Fruit fly (Drosophila melanogaster): ENCODE results near the gene CG9536.

The CG9536 gene

dm6 chr2L:6471978-6472776 is 4.6 kb downstream of the CG9536 start (continued):
- TF ChIP-seq Dek (tag; optimal IDR thresholded peaks at IDR 0.05) (no peak), kay (GFP tag; optimal IDR thresholded peaks at IDR 0.05) (no peak), slbo (GFP tag; IDR thresholded peaks at IDR 0.05) (0 out of 2 replicates have a peak, but pooled peaks have one; percentile 8), Oli (tag; optimal IDR thresholded peaks at IDR 0.05) (peak; percentile 27), CG5180 (GFP tag; optimal IDR thresholded peaks at IDR 0.05) (peak; percentile 34), CG18599 (GFP tag; optimal IDR thresholded peaks at IDR 0.05) (peak; percentile 10), CG10321 (GFP tag; IDR thresholded peaks at IDR 0.05) (no peak), grau (tag; optimal IDR thresholded peaks at IDR 0.05) (peak; percentile 39), Mrtf (GFP tag; IDR thresholded peaks at IDR 0.05) (0 out of 3 replicates have a peak, but pooled peaks have one; percentile 34), CG31224 (GFP tag; IDR thresholded peaks at IDR 0.05) (peak; percentile 80), CG11695 (GFP tag; IDR thresholded peaks at IDR 0.05) (0 out of 3 replicates have a peak, but pooled peaks have one; percentile 8), aop (GFP tag; IDR thresholded peaks at IDR 0.05) (no peak), CG10543 (GFP tag; optimal IDR thresholded peaks at IDR 0.05) (peak; percentile 43), br (optimal IDR thresholded peaks at IDR 0.05) (no peak), CG12659 (GFP tag; optimal IDR thresholded peaks at IDR 0.05) (peak; percentile 29), CG7839 (tag; optimal IDR thresholded peaks at IDR 0.05) (peak; percentile 47), PHDP (tag; optimal IDR thresholded peaks at IDR 0.05) (peak; percentile 18), sqz (GFP tag; optimal IDR thresholded peaks at IDR 0.05) (no peak), CG13287 (GFP tag; IDR thresholded peaks at IDR 0.05; ENCODE audit: partially characterized antibody) (peak; percentile 38; the same call in 1 of the 2 replicates), pros (GFP tag; optimal IDR thresholded peaks at IDR 0.05) (no peak), CG12391 (tag; optimal IDR thresholded peaks at IDR 0.05) (peak; percentile 6), Hr51 (GFP tag; optimal IDR thresholded peaks at IDR 0.05) (peak in 1 of 2 experiments; percentile 39), CG10267 (tag; optimal IDR thresholded peaks at IDR 0.05) (peak; percentile 8), phol (tag; optimal IDR thresholded peaks at IDR 0.05) (peak; percentile 21), fd102C (GFP tag; optimal IDR thresholded peaks at IDR 0.05) (no peak), Trl (optimal IDR thresholded peaks at IDR 0.05) (peak in 1 of 2 experiments; percentile 17), Trl (GFP tag; optimal IDR thresholded peaks at IDR 0.05) (no peak), CG17829 (tag; optimal IDR thresholded peaks at IDR 0.05) (peak; percentile 6), CG12299 (tag; optimal IDR thresholded peaks at IDR 0.05) (no peak), CG6272 (GFP tag; IDR thresholded peaks at IDR 0.05) (no peak), unpg (GFP tag; optimal IDR thresholded peaks at IDR 0.05) (peak; percentile 5), vnd (GFP tag; IDR thresholded peaks at IDR 0.05; ENCODE audit: partially characterized antibody) (no peak), so (GFP tag; IDR thresholded peaks at IDR 0.05) (peak; percentile 16; the same call in 1 of the 3 replicates), lmd (GFP tag; IDR thresholded peaks at IDR 0.05) (0 out of 2 replicates have a peak, but pooled peaks have one; percentile 14), CG10147 (GFP tag; optimal IDR thresholded peaks at IDR 0.05) (peak; percentile 34), CG12769 (tag; optimal IDR thresholded peaks at IDR 0.05) (peak; percentile 81), abd-A (tag; optimal IDR thresholded peaks at IDR 0.05) (peak; percentile 27), CG10274 (GFP tag; optimal IDR thresholded peaks at IDR 0.05) (peak; percentile 14), CG34422 (GFP tag; IDR thresholded peaks at IDR 0.05) (peak; percentile 42; the same call in 1 of the 3 replicates), fd3F (GFP tag; optimal IDR thresholded peaks at IDR 0.05) (peak; percentile 6), sisA (GFP tag; IDR thresholded peaks at IDR 0.05) (0 out of 2 replicates have a peak, but pooled peaks have one; percentile 29), ci (GFP tag; IDR thresholded peaks at IDR 0.05) (peak; percentile 53; the same call in 1 of the 3 replicates), CG17912 (GFP tag; optimal IDR thresholded peaks at IDR 0.05) (no peak), fd64A (GFP tag; optimal IDR thresholded peaks at IDR 0.05) (no peak), CG4820 (GFP tag; optimal IDR thresholded peaks at IDR 0.05) (peak; percentile 4), CG18476 (GFP tag; optimal IDR thresholded peaks at IDR 0.05) (peak; percentile 40), dysf (GFP tag; IDR thresholded peaks at IDR 0.05) (peak; percentile 20; the same call in 1 of the 3 replicates)
